Fruit fly (Drosophila melanogaster): Measurements from ENCODE around the gene Tmem43.

The Tmem43 gene

dm6 chr3L:7935933-7936494 lies 21.1 kb upstream of the Tmem43 start, which contains the start of the genes syd and Srp9 (continued):
- TF ChIP-seq CG2129 (GFP tag; IDR thresholded peaks at IDR 0.05; ENCODE audit: partially characterized antibody) (no peak), Hey (tag; optimal IDR thresholded peaks at IDR 0.05) (no peak), Dek (tag; optimal IDR thresholded peaks at IDR 0.05) (no peak), Ets97D (GFP tag; optimal IDR thresholded peaks at IDR 0.05) (peak; percentile 38), CG34224 (GFP tag; IDR thresholded peaks at IDR 0.05; ENCODE audit: partially characterized antibody) (no peak), toy (GFP tag; IDR thresholded peaks at IDR 0.05) (no peak), Abd-B (GFP tag; optimal IDR thresholded peaks at IDR 0.05) (no peak), E2f1 (GFP tag; IDR thresholded peaks at IDR 0.05) (no peak), CG12391 (tag; optimal IDR thresholded peaks at IDR 0.05) (peak; percentile 36), ssp (GFP tag; IDR thresholded peaks at IDR 0.05) (peak; percentile 49), eyg (GFP tag; optimal IDR thresholded peaks at IDR 0.05) (no peak), CG5953 (GFP tag; IDR thresholded peaks at IDR 0.05) (no peak), CG32767 (GFP tag; IDR thresholded peaks at IDR 0.05) (no peak), CG1603 (tag; optimal IDR thresholded peaks at IDR 0.05) (no peak), CG32532 (GFP tag; IDR thresholded peaks at IDR 0.05) (no peak), NFAT (GFP tag; IDR thresholded peaks at IDR 0.05) (no peak), tup (GFP tag; optimal IDR thresholded peaks at IDR 0.05) (no peak), CG2120 (GFP tag; optimal IDR thresholded peaks at IDR 0.05) (no peak), ken (GFP tag; IDR thresholded peaks at IDR 0.05) (no peak), vfl (GFP tag; optimal IDR thresholded peaks at IDR 0.05) (no peak), CG16813 (GFP tag; IDR thresholded peaks at IDR 0.05; ENCODE audit: partially characterized antibody) (no peak), hkb (optimal IDR thresholded peaks at IDR 0.05) (no peak), hkb (GFP tag; IDR thresholded peaks at IDR 0.05) (no peak), pfk (GFP tag; optimal IDR thresholded peaks at IDR 0.05) (no peak), ems (GFP tag; optimal IDR thresholded peaks at IDR 0.05) (no peak), crol (GFP tag; IDR thresholded peaks at IDR 0.05) (no peak), Taf1 (GFP tag; IDR thresholded peaks at IDR 0.05) (no peak), CG8388 (GFP tag; optimal IDR thresholded peaks at IDR 0.05) (no peak), CG13775 (GFP tag; optimal IDR thresholded peaks at IDR 0.05) (no peak), kay (GFP tag; optimal IDR thresholded peaks at IDR 0.05) (no peak), sr (GFP tag; IDR thresholded peaks at IDR 0.05) (peak; percentile 38; the same call in 1 of the 3 replicates), bcd (GFP tag; optimal IDR thresholded peaks at IDR 0.05) (no peak), Stat92E (GFP tag; optimal IDR thresholded peaks at IDR 0.05) (peak in 1 of 3 experiments; percentile 48), lbe (GFP tag; optimal IDR thresholded peaks at IDR 0.05) (peak; percentile 25), run (tag; optimal IDR thresholded peaks at IDR 0.05) (no peak), ash1 (GFP tag; optimal IDR thresholded peaks at IDR 0.05) (no peak), CG15514 (GFP tag; optimal IDR thresholded peaks at IDR 0.05) (peak; percentile 45), ato (GFP tag; IDR thresholded peaks at IDR 0.05; ENCODE audit: partially characterized antibody) (no peak), ro (GFP tag; IDR thresholded peaks at IDR 0.05) (no peak), Mad (GFP tag; optimal IDR thresholded peaks at IDR 0.05) (no peak), CG2202 (tag; optimal IDR thresholded peaks at IDR 0.05) (no peak), nerfin-2 (GFP tag; IDR thresholded peaks at IDR 0.05; ENCODE audit: partially characterized antibody) (no peak), Neu2 (GFP tag; optimal IDR thresholded peaks at IDR 0.05; ENCODE audit: borderline replicate concordance) (no peak), sna (GFP tag; IDR thresholded peaks at IDR 0.05; ENCODE audit: partially characterized antibody) (no peak), nmo (GFP tag; optimal IDR thresholded peaks at IDR 0.05) (peak; percentile 55), Eip74EF (GFP tag; optimal IDR thresholded peaks at IDR 0.05) (no peak), CG33557 (GFP tag; optimal IDR thresholded peaks at IDR 0.05) (no peak), Sry-δ (GFP tag; optimal IDR thresholded peaks at IDR 0.05) (no peak), dmrt11E (tag; optimal IDR thresholded peaks at IDR 0.05) (no peak), sima (GFP tag; optimal IDR thresholded peaks at IDR 0.05) (no peak)
